Fruit fly (Drosophila melanogaster): ENCODE results near the gene phu.

phu gene

dm6 chr3R:9496748-9497147 is 2.1 kb downstream of the phu start (continued):
- TF ChIP-seq gro (GFP tag; optimal IDR thresholded peaks at IDR 0.05) = peak; percentile 95
- TF ChIP-seq CG14441 (GFP tag; IDR thresholded peaks at IDR 0.05) = peak; percentile 19; the same call in 1 of the 2 replicates
- 0 out of 3 replicates have a peak, but pooled peaks have one; percentile 31 for TF ChIP-seq Mrtf (GFP tag; IDR thresholded peaks at IDR 0.05)
- TF ChIP-seq dati (GFP tag; IDR thresholded peaks at IDR 0.05) = no peak
- no peak for TF ChIP-seq MTF-1 (GFP tag; optimal IDR thresholded peaks at IDR 0.05; ENCODE audit: borderline replicate concordance)
- TF ChIP-seq Dek (tag; optimal IDR thresholded peaks at IDR 0.05) = peak; percentile 82
- TF ChIP-seq ewg (GFP tag; optimal IDR thresholded peaks at IDR 0.05) = peak; percentile 51
- peak; percentile 13 for TF ChIP-seq Hey (tag; optimal IDR thresholded peaks at IDR 0.05)
- no peak for TF ChIP-seq CG15073 (GFP tag; optimal IDR thresholded peaks at IDR 0.05)
- no peak for TF ChIP-seq usp (GFP tag; optimal IDR thresholded peaks at IDR 0.05)
- no peak for TF ChIP-seq CG4360 (GFP tag; IDR thresholded peaks at IDR 0.05)
- peak; percentile 68 for TF ChIP-seq shn (GFP tag; optimal IDR thresholded peaks at IDR 0.05)
- TF ChIP-seq CG5245 (GFP tag; optimal IDR thresholded peaks at IDR 0.05) = peak; percentile 23
- peak; percentile 17 for TF ChIP-seq Max (GFP tag; optimal IDR thresholded peaks at IDR 0.05)
- TF ChIP-seq CG13424 (tag; optimal IDR thresholded peaks at IDR 0.05) = peak; percentile 63
- TF ChIP-seq gfzf (GFP tag; optimal IDR thresholded peaks at IDR 0.05) = peak; percentile 54
- peak; percentile 70 for TF ChIP-seq Nf-YC (tag; optimal IDR thresholded peaks at IDR 0.05)
- TF ChIP-seq CG3726 (GFP tag; IDR thresholded peaks at IDR 0.05) = no peak
- peak; percentile 60; the same call in 1 of the 2 replicates for TF ChIP-seq bbx (GFP tag; IDR thresholded peaks at IDR 0.05; ENCODE audit: partially characterized antibody)
- TF ChIP-seq CG4707 (GFP tag; optimal IDR thresholded peaks at IDR 0.05) = no peak
- peak; percentile 75 for TF ChIP-seq CG4282 (GFP tag; optimal IDR thresholded peaks at IDR 0.05)
- TF ChIP-seq CG8281 (tag; optimal IDR thresholded peaks at IDR 0.05) = no peak
- TF ChIP-seq cas (GFP tag; IDR thresholded peaks at IDR 0.05) = peak; percentile 54; the same call in 1 of the 2 replicates
- TF ChIP-seq ssp (GFP tag; IDR thresholded peaks at IDR 0.05) = peak; percentile 66
- TF ChIP-seq CG15696 (tag; optimal IDR thresholded peaks at IDR 0.05) = peak; percentile 44
- TF ChIP-seq CG11085 (GFP tag; IDR thresholded peaks at IDR 0.05) = peak; percentile 78
- TF ChIP-seq Atf3 (GFP tag; optimal IDR thresholded peaks at IDR 0.05) = peak; percentile 40
- peak; percentile 53 for TF ChIP-seq CG10543 (GFP tag; optimal IDR thresholded peaks at IDR 0.05)
- TF ChIP-seq CG13296 (GFP tag; optimal IDR thresholded peaks at IDR 0.05) = peak; percentile 20
- TF ChIP-seq her (GFP tag; optimal IDR thresholded peaks at IDR 0.05) = peak; percentile 83
- TF ChIP-seq GATAe (GFP tag; conservative IDR thresholded peaks at IDR 0.05) = no peak
- TF ChIP-seq CG16815 (GFP tag; optimal IDR thresholded peaks at IDR 0.05) = peak; percentile 55
- peak; percentile 93 for TF ChIP-seq sens (GFP tag)
- peak; percentile 46; the same call in 1 of the 2 replicates for TF ChIP-seq wdn (GFP tag; IDR thresholded peaks at IDR 0.05)
- no peak for TF ChIP-seq CG4617 (GFP tag; optimal IDR thresholded peaks at IDR 0.05; ENCODE audit: borderline replicate concordance)
- TF ChIP-seq Ets65A (GFP tag) = peak; percentile 100
- peak; percentile 80 for TF ChIP-seq CG30403 (GFP tag; optimal IDR thresholded peaks at IDR 0.05)
- peak; percentile 75 for TF ChIP-seq Fer1 (GFP tag; optimal IDR thresholded peaks at IDR 0.05)
- no peak; the same call in 2 of the 3 replicates for TF ChIP-seq Aef1 (GFP tag; IDR thresholded peaks at IDR 0.05)
- TF ChIP-seq CG31441 (GFP tag; IDR thresholded peaks at IDR 0.05) = peak; percentile 55; the same call in 1 of the 2 replicates
- peak; percentile 38 for TF ChIP-seq BtbVII (GFP tag; optimal IDR thresholded peaks at IDR 0.05)
- TF ChIP-seq CG7556 (GFP tag; optimal IDR thresholded peaks at IDR 0.05) = peak; percentile 67
- no peak; the same call in 1 of the 2 replicates for TF ChIP-seq Taf1 (GFP tag; IDR thresholded peaks at IDR 0.05)
- no peak for TF ChIP-seq CG7271 (tag; optimal IDR thresholded peaks at IDR 0.05)
- TF ChIP-seq CG15269 (tag; optimal IDR thresholded peaks at IDR 0.05) = peak; percentile 48
- peak; percentile 50 for TF ChIP-seq nerfin-1 (tag; optimal IDR thresholded peaks at IDR 0.05)
- TF ChIP-seq Dfd (GFP tag; optimal IDR thresholded peaks at IDR 0.05) = no peak
- TF ChIP-seq CG6254 (GFP tag; optimal IDR thresholded peaks at IDR 0.05) = no peak
- no peak for TF ChIP-seq CG32767 (GFP tag; IDR thresholded peaks at IDR 0.05)
- TF ChIP-seq ara (GFP tag; IDR thresholded peaks at IDR 0.05) = peak; percentile 32; the same call in 1 of the 2 replicates
- no peak for TF ChIP-seq Awh (GFP tag; IDR thresholded peaks at IDR 0.05)
- no peak for TF ChIP-seq Sin3A (optimal IDR thresholded peaks at IDR 0.05)
